Worm (Caenorhabditis elegans): ENCODE results near the gene T06D4.1.

The T06D4.1 gene

DNA sequence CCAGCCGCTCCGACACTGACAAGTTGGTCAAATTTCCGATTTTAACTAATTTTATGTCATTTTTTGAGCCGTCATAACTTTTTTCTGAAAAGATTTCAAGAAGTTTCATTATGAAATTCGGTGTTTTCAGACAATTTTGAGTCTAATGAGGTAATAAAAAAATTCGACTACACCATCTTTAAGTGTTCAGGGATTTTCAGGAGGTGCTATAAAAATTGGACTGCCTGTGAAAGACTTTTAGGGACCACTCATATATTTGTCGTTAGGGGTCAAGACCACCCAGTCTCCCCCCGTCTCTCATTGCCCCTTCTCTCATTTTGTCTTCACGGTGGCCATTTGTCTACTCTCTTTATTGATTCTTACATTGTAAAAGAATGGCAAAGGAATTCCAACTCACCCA is 6.9 kb upstream of the T06D4.1 start, which contains the start of gene bath-10:
TSS of gene bath-10 (plus strand) at position 301 of the 400 bp plus-strand sequence.
- TF ChIP-seq mxl-1 (tag; optimal IDR thresholded peaks at IDR 0.05): no peak
- TF ChIP-seq C06A6.2 (GFP tag; conservative IDR thresholded peaks at IDR 0.05): no peak
- no peak for TF ChIP-seq hmg-1.2 (GFP tag; IDR thresholded peaks at IDR 0.05)
- no peak for TF ChIP-seq madf-3 (GFP tag; IDR thresholded peaks at IDR 0.05)
- no peak for TF ChIP-seq efl-1 (GFP tag; optimal IDR thresholded peaks at IDR 0.05)
- no peak for TF ChIP-seq ekl-4 (GFP tag; IDR thresholded peaks at IDR 0.05)
- TF ChIP-seq aptf-3 (GFP tag; IDR thresholded peaks at IDR 0.05): no peak

DNA sequence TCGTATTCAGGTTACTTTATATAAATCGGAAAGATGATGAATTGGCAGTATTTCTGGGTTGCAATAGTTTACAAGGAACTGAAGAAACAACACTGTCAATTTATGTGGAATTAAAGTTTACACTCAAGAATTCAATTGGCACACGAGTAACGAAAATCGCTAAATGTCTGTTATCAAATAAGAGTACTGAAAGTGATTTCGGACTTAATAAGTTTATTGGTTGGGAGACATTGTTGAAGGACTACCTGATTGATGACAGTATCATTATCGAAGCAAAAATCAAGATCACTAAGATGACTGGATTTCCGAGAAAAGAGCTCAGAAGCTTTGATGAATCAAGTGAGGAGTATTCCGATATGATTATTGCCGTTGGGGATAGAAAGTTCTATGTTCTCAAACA is 6.3 kb upstream of the T06D4.1 start:
- no peak for TF ChIP-seq ceh-27 (GFP tag; optimal IDR thresholded peaks at IDR 0.05)
- no peak for TF ChIP-seq hrde-1 (tag; optimal IDR thresholded peaks at IDR 0.05; ENCODE audit: borderline replicate concordance)
- no peak for TF ChIP-seq bed-2 (GFP tag; IDR thresholded peaks at IDR 0.05)
- TF ChIP-seq F49E8.2 (tag; optimal IDR thresholded peaks at IDR 0.05; ENCODE audit: insufficient read depth): no peak
- no peak for TF ChIP-seq F10E7.11 (tag; optimal IDR thresholded peaks at IDR 0.05)
- no peak for TF ChIP-seq die-1 (tag; optimal IDR thresholded peaks at IDR 0.05)
- no peak for TF ChIP-seq K11D2.4 (GFP tag; IDR thresholded peaks at IDR 0.05)
- TF ChIP-seq mes-4 (tag; optimal IDR thresholded peaks at IDR 0.05): no peak
- TF ChIP-seq ztf-22 (GFP tag; optimal IDR thresholded peaks at IDR 0.05): no peak
- no peak for TF ChIP-seq lin-40 (tag; optimal IDR thresholded peaks at IDR 0.05)
- no peak for TF ChIP-seq Y53G8AR.9 (GFP tag; conservative IDR thresholded peaks at IDR 0.05)

DNA sequence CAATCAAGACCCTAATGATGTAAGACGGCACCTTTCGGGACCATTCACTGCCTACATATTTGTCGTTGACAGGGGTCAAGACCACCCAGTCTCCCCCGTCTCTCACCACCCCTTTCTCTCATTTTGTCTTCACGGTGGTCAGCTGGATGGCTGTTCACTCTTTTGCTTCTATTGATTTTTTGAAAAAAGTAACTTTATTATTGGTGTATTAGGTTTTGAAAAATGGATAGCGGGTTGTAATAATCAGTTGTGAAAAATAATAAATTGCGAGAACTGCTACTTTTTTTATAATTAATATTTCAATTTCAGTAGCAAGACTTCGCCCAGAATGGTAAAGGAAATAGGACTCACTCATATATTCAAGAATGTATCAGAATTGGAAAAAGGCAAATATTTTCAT is 4.8 kb upstream of the T06D4.1 start, which contains the start of gene bath-9:
TSS of gene bath-9 (plus strand) at position 301 of the 400 bp plus-strand sequence.
- TF ChIP-seq ama-1 (optimal IDR thresholded peaks at IDR 0.05) (no peak), ama-1 (GFP tag; optimal IDR thresholded peaks at IDR 0.05) (no peak), gei-17 (GFP tag; optimal IDR thresholded peaks at IDR 0.05) (no peak), cebp-1 (GFP tag; IDR thresholded peaks at IDR 0.05) (no peak), cebp-1 (tag; optimal IDR thresholded peaks at IDR 0.05) (no peak), athp-1 (tag; optimal IDR thresholded peaks at IDR 0.05) (no peak), egrh-3 (GFP tag; IDR thresholded peaks at IDR 0.05) (no peak), efl-1 (GFP tag; optimal IDR thresholded peaks at IDR 0.05) (no peak), rcor-1 (GFP tag; IDR thresholded peaks at IDR 0.05) (no peak), F57A8.1 (GFP tag; optimal IDR thresholded peaks at IDR 0.05) (no peak), snpc-4 (GFP tag; optimal IDR thresholded peaks at IDR 0.05) (no peak), snpc-4 (tag; optimal IDR thresholded peaks at IDR 0.05) (no peak), fkh-3 (tag; optimal IDR thresholded peaks at IDR 0.05) (no peak)

DNA sequence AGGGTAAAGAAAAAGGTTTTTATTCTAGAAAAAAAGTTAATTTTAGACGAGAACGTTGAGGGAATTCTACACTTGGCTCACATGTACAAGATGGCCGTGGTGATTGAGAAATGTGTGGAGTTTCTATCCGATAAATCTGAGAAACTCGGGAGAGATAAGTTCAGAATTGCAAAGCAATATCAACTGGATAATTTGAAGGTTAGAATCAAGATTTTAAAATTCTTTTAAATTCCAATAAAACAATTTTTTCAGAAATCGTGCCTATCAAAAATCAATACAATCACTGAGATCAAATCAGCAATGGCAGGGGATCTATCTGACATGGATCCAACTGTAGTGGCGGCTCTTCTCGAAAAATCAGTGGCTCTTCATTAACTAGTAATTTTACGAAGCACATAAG is 3.4 kb upstream of the T06D4.1 start, which contains the start of gene Y49F6C.2:
TSS of gene Y49F6C.2 (plus strand) at position 301 of the 400 bp plus-strand sequence.
- TF ChIP-seq nfyb-1 (GFP tag; IDR thresholded peaks at IDR 0.05) (no peak), ztf-3 (GFP tag; optimal IDR thresholded peaks at IDR 0.05) (no peak), unc-62 (GFP tag; optimal IDR thresholded peaks at IDR 0.05) (no peak), snpc-1.3 (tag; optimal IDR thresholded peaks at IDR 0.05; ENCODE audit: insufficient read depth) (no peak)

DNA sequence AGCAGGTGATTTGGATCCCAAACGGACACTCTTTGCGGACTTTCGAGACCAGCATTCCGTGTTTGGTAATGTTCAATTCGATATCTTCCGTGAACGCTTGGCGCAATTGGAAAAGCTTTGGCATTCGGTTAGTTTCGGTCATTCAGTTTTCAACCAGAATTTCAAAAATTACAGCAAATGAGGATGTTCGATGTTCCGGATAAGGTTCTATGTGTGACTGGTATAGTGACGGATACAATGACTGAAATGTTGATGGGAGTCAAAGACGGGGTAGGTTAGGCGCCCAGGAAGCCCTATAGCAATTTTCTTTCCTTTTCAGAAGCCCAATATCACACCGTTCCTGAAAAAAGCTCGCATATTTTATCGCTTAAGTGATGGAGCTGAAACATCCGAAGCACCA is 1.5 kb downstream of the T06D4.1 start:
- TF ChIP-seq egrh-3 (GFP tag; IDR thresholded peaks at IDR 0.05) (no peak), snpc-4 (GFP tag; optimal IDR thresholded peaks at IDR 0.05) (no peak), snpc-4 (tag; optimal IDR thresholded peaks at IDR 0.05) (no peak), nfyb-1 (GFP tag; IDR thresholded peaks at IDR 0.05) (no peak), egl-18 (GFP tag; IDR thresholded peaks at IDR 0.05) (no peak), ceh-91 (GFP tag; IDR thresholded peaks at IDR 0.05) (no peak), him-1 (tag; optimal IDR thresholded peaks at IDR 0.05) (no peak), hmg-1.2 (GFP tag; IDR thresholded peaks at IDR 0.05) (no peak), tbp1 (GFP tag; optimal IDR thresholded peaks at IDR 0.05) (no peak), atf-7 (tag; optimal IDR thresholded peaks at IDR 0.05) (no peak), F52B5.7 (tag; optimal IDR thresholded peaks at IDR 0.05) (no peak), attf-5 (GFP tag; optimal IDR thresholded peaks at IDR 0.05) (no peak), madf-6 (GFP tag; IDR thresholded peaks at IDR 0.05) (no peak), lin-40 (tag; optimal IDR thresholded peaks at IDR 0.05) (no peak), K11D2.4 (GFP tag; IDR thresholded peaks at IDR 0.05) (no peak), B0336.3 (GFP tag; IDR thresholded peaks at IDR 0.05) (no peak), attf-6 (GFP tag; IDR thresholded peaks at IDR 0.05) (no peak)
